Worm (Caenorhabditis elegans) whole organism, young adult: ENCODE measurements around the gene R102.11.
A peak's percentile ranks its signal among the peaks of the same experiment; 100 is the strongest.

Experiments
- B0019.2 ChIP-seq: fragments of 200-800 bp; sonication (Bioruptor generic); conservative IDR thresholded peaks from 2 replicates; pipeline ENCODE4 v1.3.6; 2022; ENCODE audit warnings: missing genetic modification reagents, missing genetic modification characterization, missing compliant biosample characterization
- C06A6.2 ChIP-seq: fragments of 200-800 bp; sonication (Bioruptor generic); conservative IDR thresholded peaks from 2 replicates; pipeline ENCODE4 v1.3.6; 2022; ENCODE audit warnings: missing genetic modification characterization, missing compliant biosample characterization
- C17E4.6 ChIP-seq: fragments of 200-800 bp; sonication (Bioruptor generic); IDR thresholded peaks from 2 replicates; pipeline ENCODE4 v1.3.6; 2022; ENCODE audit warnings: missing genetic modification reagents, missing genetic modification characterization, missing compliant biosample characterization
- D2030.7 ChIP-seq: fragments of 200-800 bp; sonication (Bioruptor generic); IDR thresholded peaks from 2 replicates; pipeline ENCODE4 v1.3.6; 2022; ENCODE audit warnings: missing genetic modification reagents, missing genetic modification characterization, missing compliant biosample characterization
- F10E7.11 ChIP-seq: sonication (generic microtip); optimal IDR thresholded peaks from 2 replicates; lab custom pipeline; 2017; ENCODE audit warnings: mild to moderate bottlenecking, missing genetic modification characterization, moderate library complexity, missing compliant biosample characterization
- F22D6.2 ChIP-seq: sonication (generic microtip); optimal IDR thresholded peaks from 2 replicates; lab custom pipeline; 2016; ENCODE audit warnings: mild to moderate bottlenecking, missing genetic modification characterization, missing compliant biosample characterization
- F23B12.7 ChIP-seq: sonication (generic microtip); optimal IDR thresholded peaks from 2 replicates; lab custom pipeline; 2017; ENCODE audit warnings: missing genetic modification characterization, mild to moderate bottlenecking, missing compliant biosample characterization, antibody characterized with exemption, moderate library complexity; ENCODE audit not compliant: insufficient read depth
- F33H1.4 ChIP-seq: fragments of 200-800 bp; sonication (Bioruptor generic); IDR thresholded peaks from 2 replicates; pipeline ENCODE4 v1.3.6; 2022; ENCODE audit warnings: missing genetic modification reagents, missing genetic modification characterization, missing compliant biosample characterization
- F49E8.2 ChIP-seq: sonication (generic microtip); optimal IDR thresholded peaks from 3 replicates; lab custom pipeline; 2017; ENCODE audit warnings: missing genetic modification characterization, mild to moderate bottlenecking, missing compliant biosample characterization, antibody characterized with exemption, moderate library complexity; ENCODE audit not compliant: insufficient read depth
- K11D2.4 ChIP-seq: fragments of 200-800 bp; sonication (Bioruptor generic); IDR thresholded peaks from 2 replicates; pipeline ENCODE4 v1.3.6; 2022; ENCODE audit warnings: missing genetic modification reagents, missing genetic modification characterization, missing compliant biosample characterization
- T26A5.8 ChIP-seq: sonication (generic microtip); optimal IDR thresholded peaks from 2 replicates; lab custom pipeline; 2016; ENCODE audit warnings: missing genetic modification characterization, missing compliant biosample characterization
- Y53G8AR.9 ChIP-seq: fragments of 200-800 bp; sonication (Bioruptor generic); conservative IDR thresholded peaks from 2 replicates; pipeline ENCODE4 v1.3.6; 2022; ENCODE audit warnings: missing genetic modification reagents, missing genetic modification characterization, missing compliant biosample characterization
- attf-3 ChIP-seq: fragments of 200-800 bp; sonication (Bioruptor generic); conservative IDR thresholded peaks from 2 replicates; pipeline ENCODE4 v1.3.6; 2022; ENCODE audit warnings: missing genetic modification reagents, missing genetic modification characterization, missing compliant biosample characterization
- attf-5 ChIP-seq: fragments of 200-800 bp; sonication (Bioruptor generic); optimal IDR thresholded peaks from 2 replicates; lab custom pipeline; 2018; ENCODE audit warnings: mild to moderate bottlenecking, missing genetic modification characterization, missing compliant biosample characterization
- cebp-2 ChIP-seq: fragments of 200-800 bp; sonication (Bioruptor generic); IDR thresholded peaks from 2 replicates; pipeline ENCODE4 v1.3.6; 2022; ENCODE audit warnings: missing genetic modification characterization, missing compliant biosample characterization
- ceh-40 ChIP-seq: fragments of 200-800 bp; sonication (Bioruptor generic); IDR thresholded peaks from 2 replicates; pipeline ENCODE4 v1.3.6; 2022; ENCODE audit warnings: missing genetic modification characterization, missing compliant biosample characterization
- dox-1 ChIP-seq: fragments of 200-800 bp; sonication (Bioruptor generic); IDR thresholded peaks from 2 replicates; pipeline ENCODE4 v1.3.6; 2022; ENCODE audit warnings: missing genetic modification reagents, missing genetic modification characterization, missing compliant biosample characterization
- dpff-1 ChIP-seq: sonication (generic microtip); optimal IDR thresholded peaks from 2 replicates; lab custom pipeline; 2017; ENCODE audit warnings: mild to moderate bottlenecking, missing genetic modification characterization, missing compliant biosample characterization
- efl-1 ChIP-seq: fragments of 150-350 bp; optimal IDR thresholded peaks from 2 replicates; lab custom pipeline; 2014; ENCODE audit warnings: missing biosample characterization, missing genetic modification reagents, missing genetic modification characterization
- egl-18 ChIP-seq: fragments of 200-800 bp; sonication (Bioruptor generic); IDR thresholded peaks from 2 replicates; pipeline ENCODE4 v1.3.6; 2022; ENCODE audit warnings: missing genetic modification reagents, missing genetic modification characterization, missing compliant biosample characterization
- ekl-4 ChIP-seq: fragments of 200-800 bp; sonication (Bioruptor generic); IDR thresholded peaks from 2 replicates; pipeline ENCODE4 v1.3.6; 2022; ENCODE audit warnings: missing genetic modification reagents, missing genetic modification characterization, missing compliant biosample characterization
- ets-4 ChIP-seq: fragments of 200-800 bp; sonication (Bioruptor generic); optimal IDR thresholded peaks from 2 replicates; lab custom pipeline; 2018; ENCODE audit warnings: mild to moderate bottlenecking, missing genetic modification characterization, missing compliant biosample characterization
- gei-17 ChIP-seq: fragments of 200-800 bp; sonication (Bioruptor generic); optimal IDR thresholded peaks from 2 replicates; lab custom pipeline; 2018; ENCODE audit warnings: mild to moderate bottlenecking, missing genetic modification characterization, missing compliant biosample characterization
- him-1 ChIP-seq: sonication (generic microtip); optimal IDR thresholded peaks from 2 replicates; lab custom pipeline; 2016; ENCODE audit warnings: missing genotype, missing genetic modification reagents, missing genetic modification characterization, missing compliant biosample characterization
- lag-1 ChIP-seq: fragments of 200-800 bp; sonication (Bioruptor generic); IDR thresholded peaks from 2 replicates; pipeline ENCODE4 v1.3.6; 2022; ENCODE audit warnings: missing genetic modification reagents, missing genetic modification characterization, missing compliant biosample characterization
- lin-35 ChIP-seq, 3 experiments: fragments of 150-350 bp in 2 of 3; sonication (generic microtip) in 1 of 3; optimal IDR thresholded peaks; 2 replicates each; lab custom pipeline; 2014 to 2018; ENCODE audit warnings: missing biosample characterization in 3 of 3, missing genetic modification characterization in 3 of 3, missing genetic modification reagents in 3 of 3
- lsl-1 ChIP-seq: fragments of 200-800 bp; sonication (Bioruptor generic); optimal IDR thresholded peaks from 2 replicates; lab custom pipeline; 2018; ENCODE audit warnings: mild to moderate bottlenecking, missing genetic modification characterization, moderate library complexity, missing compliant biosample characterization
- lsy-27 ChIP-seq: sonication (generic microtip); optimal IDR thresholded peaks from 2 replicates; lab custom pipeline; 2017; ENCODE audit warnings: missing genetic modification characterization, mild to moderate bottlenecking, missing compliant biosample characterization, antibody characterized with exemption, missing genotype, borderline replicate concordance; ENCODE audit not compliant: insufficient read depth
- madf-3 ChIP-seq: fragments of 200-800 bp; sonication (Bioruptor generic); IDR thresholded peaks from 2 replicates; pipeline ENCODE4 v1.3.6; 2022; ENCODE audit warnings: missing genetic modification reagents, missing genetic modification characterization, missing compliant biosample characterization
- madf-6 ChIP-seq: fragments of 200-800 bp; sonication (Bioruptor generic); IDR thresholded peaks from 2 replicates; pipeline ENCODE4 v1.3.6; 2022; ENCODE audit warnings: missing genetic modification reagents, missing genetic modification characterization, missing compliant biosample characterization
- mel-28 ChIP-seq: sonication (generic microtip); optimal IDR thresholded peaks from 2 replicates; lab custom pipeline; 2016; ENCODE audit warnings: borderline replicate concordance, mild to moderate bottlenecking, missing genetic modification characterization, missing compliant biosample characterization
- mes-4 ChIP-seq: sonication (generic microtip); optimal IDR thresholded peaks from 2 replicates; lab custom pipeline; 2016; ENCODE audit warnings: missing genotype, missing genetic modification characterization, missing compliant biosample characterization
- nhr-120 ChIP-seq: fragments of 200-800 bp; sonication (Bioruptor generic); IDR thresholded peaks from 2 replicates; pipeline ENCODE4 v1.3.6; 2022; ENCODE audit warnings: missing genetic modification characterization, missing compliant biosample characterization
- nhr-179 ChIP-seq: sonication (generic microtip); optimal IDR thresholded peaks from 2 replicates; lab custom pipeline; 2016; ENCODE audit warnings: mild to moderate bottlenecking, missing genetic modification characterization, missing compliant biosample characterization
- nhr-90 ChIP-seq: sonication (generic microtip); optimal IDR thresholded peaks from 2 replicates; lab custom pipeline; 2016; ENCODE audit warnings: missing genotype, mild to moderate bottlenecking, missing genetic modification characterization, missing compliant biosample characterization
- pbrm-1 ChIP-seq: fragments of 200-800 bp; sonication (Bioruptor generic); IDR thresholded peaks from 2 replicates; pipeline ENCODE4 v1.3.6; 2022; ENCODE audit warnings: missing genetic modification reagents, missing genetic modification characterization, missing compliant biosample characterization
- sdz-38 ChIP-seq: sonication (generic microtip); optimal IDR thresholded peaks from 2 replicates; lab custom pipeline; 2016; ENCODE audit warnings: missing genotype, missing genetic modification characterization, missing compliant biosample characterization
- snpc-4 ChIP-seq, 5 experiments: fragments of 150-350 bp in 1 of 5; sonication (generic microtip) in 4 of 5; optimal IDR thresholded peaks; 2 replicates each; lab custom pipeline; 2014 to 2018; ENCODE audit warnings: missing genetic modification characterization in 5 of 5, missing biosample characterization in 3 of 5, antibody characterized with exemption in 2 of 5, mild to moderate bottlenecking in 2 of 5, missing compliant biosample characterization in 2 of 5, missing genotype in 2 of 5, moderate library complexity in 2 of 5, missing genetic modification reagents in 1 of 5
- somi-1 ChIP-seq: fragments of 200-800 bp; sonication (Bioruptor generic); optimal IDR thresholded peaks from 2 replicates; lab custom pipeline; 2018; ENCODE audit warnings: mild to moderate bottlenecking, missing genetic modification characterization, missing compliant biosample characterization
- tbx-9 ChIP-seq: sonication (generic microtip); optimal IDR thresholded peaks from 2 replicates; lab custom pipeline; 2016; ENCODE audit warnings: borderline replicate concordance, missing genetic modification characterization, inconsistent platforms, missing compliant biosample characterization
- tlf-1 ChIP-seq: fragments of 200-800 bp; sonication (Bioruptor generic); optimal IDR thresholded peaks from 2 replicates; lab custom pipeline; 2018; ENCODE audit warnings: mild to moderate bottlenecking, missing genetic modification characterization, missing compliant biosample characterization
- xnd-1 ChIP-seq: sonication (generic microtip); optimal IDR thresholded peaks from 2 replicates; lab custom pipeline; 2016; ENCODE audit warnings: missing genotype, missing genetic modification reagents, missing genetic modification characterization, missing compliant biosample characterization
- zfh-2 ChIP-seq: fragments of 200-800 bp; sonication (Bioruptor generic); conservative IDR thresholded peaks from 2 replicates; pipeline ENCODE4 v1.3.6; 2022; ENCODE audit warnings: missing genetic modification reagents, missing genetic modification characterization, missing compliant biosample characterization
- zim-3 ChIP-seq: sonication (generic microtip); optimal IDR thresholded peaks from 2 replicates; lab custom pipeline; 2017; ENCODE audit warnings: mild to moderate bottlenecking, missing genetic modification characterization, moderate library complexity, missing compliant biosample characterization
- ztf-25 ChIP-seq: fragments of 200-800 bp; sonication (Bioruptor generic); IDR thresholded peaks from 2 replicates; pipeline ENCODE4 v1.3.6; 2022; ENCODE audit warnings: missing genetic modification reagents, missing genetic modification characterization, missing compliant biosample characterization
- ztf-28 ChIP-seq: fragments of 200-800 bp; sonication (Bioruptor generic); IDR thresholded peaks from 2 replicates; pipeline ENCODE4 v1.3.6; 2022; ENCODE audit warnings: missing genetic modification reagents, missing genetic modification characterization, missing compliant biosample characterization

The R102.11 gene

DNA sequence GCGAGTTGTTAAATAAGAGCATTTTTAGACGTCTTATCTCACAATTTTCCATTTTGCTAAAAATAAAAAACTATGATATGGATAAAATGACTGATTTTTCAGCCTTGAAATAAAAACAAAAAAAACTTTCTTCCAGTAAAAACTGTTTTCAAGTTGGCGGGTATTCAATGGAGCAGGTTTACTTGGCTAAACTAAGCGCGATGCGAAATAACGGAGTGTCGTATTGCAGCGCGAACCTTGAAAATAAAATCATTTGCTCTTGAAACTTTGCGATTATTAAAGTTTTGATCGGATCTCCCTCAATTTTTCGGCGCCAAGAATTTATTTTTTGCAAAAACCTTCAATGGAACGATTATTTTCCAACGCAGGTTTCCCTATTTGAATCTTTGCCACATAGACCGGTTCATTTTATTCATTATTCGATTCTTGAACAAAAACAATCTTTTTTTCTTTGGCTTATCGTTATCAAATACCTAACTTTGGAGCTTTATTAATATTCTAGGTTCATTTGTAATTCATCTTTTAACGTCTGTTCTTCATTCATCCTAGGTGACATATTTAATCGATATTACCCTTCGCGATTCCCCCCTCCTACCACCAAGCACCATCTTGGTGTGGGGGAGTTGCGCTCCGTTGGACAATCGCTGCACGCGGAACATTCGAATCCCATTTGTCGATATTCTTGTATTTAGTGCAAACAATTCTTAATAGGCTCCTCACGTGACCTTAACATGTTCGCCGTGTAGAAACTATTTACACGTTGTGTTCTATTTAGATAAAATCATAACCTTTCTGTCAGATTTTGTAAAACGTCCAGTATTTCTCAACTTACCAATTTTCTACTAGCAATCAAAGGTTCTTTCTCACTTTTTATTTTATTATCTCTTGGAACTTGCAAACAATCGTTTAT is 35.2 kb upstream of the R102.11 start, which contains the start of the genes orc-5 and cyb-1 (continued):
- TF ChIP-seq ztf-28 (GFP tag; lab: Robert Waterston, UW) (no peak), ekl-4 (GFP tag; lab: Robert Waterston, UW) (no peak), madf-6 (GFP tag; lab: Robert Waterston, UW) (peak; percentile 88), pbrm-1 (GFP tag; lab: Robert Waterston, UW) (no peak), nhr-120 (GFP tag; lab: Robert Waterston, UW) (no peak), dox-1 (peak; percentile 18; the same call in 1 of the 2 replicates), somi-1 (no peak), K11D2.4 (GFP tag; lab: Robert Waterston, UW) (no peak), xnd-1 (tag; lab: Kevin White, UChicago) (peak; percentile 54), snpc-4 (GFP tag; optimal IDR thresholded peaks at IDR 0.05; lab: Kevin White, UChicago) (no peak), snpc-4 (tag; optimal IDR thresholded peaks at IDR 0.05; lab: Kevin White, UChicago) (peak in 2 of 4 experiments; percentile 25 to 28), lin-35 (GFP tag; optimal IDR thresholded peaks at IDR 0.05; lab: Kevin White, UChicago) (peak in 2 of 3 experiments; percentile 22 to 88), lsy-27 (no peak), mes-4 (tag; lab: Kevin White, UChicago) (no peak), attf-5 (GFP tag; lab: Kevin White, UChicago) (peak; percentile 67), zim-3 (tag; lab: Kevin White, UChicago) (no peak), gei-17 (GFP tag; lab: Kevin White, UChicago) (no peak), cebp-2 (GFP tag; lab: Robert Waterston, UW) (no peak), dpff-1 (tag; lab: Kevin White, UChicago) (no peak), him-1 (no peak), C17E4.6 (no peak), nhr-179 (no peak), ceh-40 (GFP tag; lab: Robert Waterston, UW) (no peak), madf-3 (GFP tag; lab: Robert Waterston, UW) (no peak), tlf-1 (no peak), Y53G8AR.9 (0 out of 2 replicates have a peak, but pooled peaks have one; percentile 28), T26A5.8 (tag; lab: Kevin White, UChicago) (no peak), mel-28 (tag; lab: Kevin White, UChicago) (no peak), tbx-9 (tag; lab: Kevin White, UChicago) (no peak), egl-18 (GFP tag; lab: Robert Waterston, UW) (no peak), zfh-2 (GFP tag; lab: Robert Waterston, UW) (no peak), lag-1 (no peak), nhr-90 (tag; lab: Kevin White, UChicago) (no peak), attf-3 (peak; percentile 99), D2030.7 (GFP tag; lab: Robert Waterston, UW) (peak; percentile 46; the same call in 1 of the 2 replicates), F22D6.2 (tag; lab: Kevin White, UChicago) (no peak), C06A6.2 (no peak), F23B12.7 (peak; percentile 56), sdz-38 (tag; lab: Kevin White, UChicago) (no peak), F49E8.2 (tag; lab: Kevin White, UChicago) (peak; percentile 39), B0019.2 (no peak), F10E7.11 (no peak), ztf-25 (GFP tag; lab: Robert Waterston, UW) (no peak), F33H1.4 (peak; percentile 59), ets-4 (no peak), lsl-1 (peak; percentile 37), efl-1 (GFP tag; lab: Kevin White, UChicago) (peak; percentile 94)
